Worm (Caenorhabditis elegans) whole organism, midembryonic: ENCODE results near the gene F59B2.9.

ENCODE experiments used
- T22C8.4 ChIP-seq: fragments of 200-800 bp; sonication (Bioruptor generic); IDR thresholded peaks from 2 replicates; pipeline ENCODE4 v1.3.6; 2022; ENCODE audit warnings: missing genetic modification characterization, missing compliant biosample characterization
- cog-1 ChIP-seq: sonication (generic microtip); optimal IDR thresholded peaks from 2 replicates; lab custom pipeline; 2016; ENCODE audit warnings: missing genetic modification characterization, missing compliant biosample characterization
- flt-1 ChIP-seq: fragments of 200-800 bp; sonication (Bioruptor generic); IDR thresholded peaks from 2 replicates; pipeline ENCODE4 v1.3.6; 2022; ENCODE audit warnings: missing genetic modification characterization, missing compliant biosample characterization
- med-1 ChIP-seq: sonication (generic microtip); optimal IDR thresholded peaks from 2 replicates; lab custom pipeline; 2017; ENCODE audit warnings: missing genetic modification characterization, mild to moderate bottlenecking, missing compliant biosample characterization, antibody characterized with exemption, missing genetic modification reagents; ENCODE audit not compliant: insufficient read depth
- ref-1 ChIP-seq: fragments of 200-800 bp; sonication (Bioruptor generic); conservative IDR thresholded peaks from 2 replicates; pipeline ENCODE4 v1.3.6; 2022; ENCODE audit warnings: missing genetic modification reagents, missing genetic modification characterization, missing compliant biosample characterization
- ztf-23 ChIP-seq: fragments of 200-800 bp; sonication (Bioruptor generic); IDR thresholded peaks from 2 replicates; pipeline ENCODE4 v1.3.6; 2022; ENCODE audit warnings: missing genetic modification reagents, missing genetic modification characterization, missing compliant biosample characterization

DNA sequence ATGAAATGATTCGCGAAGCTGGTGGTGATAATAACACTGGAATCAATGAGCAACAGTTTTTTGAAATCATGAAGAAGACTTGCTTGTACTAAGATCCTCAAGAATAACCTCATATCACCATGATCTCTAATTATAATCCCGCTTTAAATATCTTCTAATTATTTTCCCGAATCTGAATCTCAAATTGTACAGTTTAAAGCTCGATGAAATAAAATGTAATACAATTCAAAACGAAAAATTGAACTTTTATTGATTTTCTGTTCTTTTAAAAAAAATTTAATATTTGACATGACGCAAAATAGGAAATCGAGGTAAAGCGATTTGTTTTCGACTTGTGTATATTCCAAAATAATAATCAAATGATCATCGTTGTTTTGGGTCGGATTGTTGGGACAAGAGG lies 37.4 kb downstream of the F59B2.9 start:
- TF ChIP-seq cog-1 (tag; lab: Kevin White, UChicago) (no peak), med-1 (GFP tag; lab: Kevin White, UChicago) (no peak), ref-1 (GFP tag; lab: Robert Waterston, UW) (no peak), flt-1 (GFP tag; lab: Robert Waterston, UW) (no peak), T22C8.4 (GFP tag; lab: Robert Waterston, UW) (no peak), ztf-23 (GFP tag; lab: Robert Waterston, UW) (no peak)
